Worm (Caenorhabditis elegans) whole organism, L3 larva: Measurements from ENCODE around the gene C05C12.6.

Experiments
- aly-2 ChIP-seq: fragments of 150-350 bp; optimal IDR thresholded peaks from 2 replicates; lab custom pipeline; 2014; ENCODE audit warnings: missing biosample characterization, missing genetic modification characterization
- sea-2 ChIP-seq: fragments of 150-350 bp; sonication (generic microtip); optimal IDR thresholded peaks from 4 replicates; lab custom pipeline; 2014; ENCODE audit warnings: missing biosample characterization, missing genetic modification reagents, missing genetic modification characterization
- snpc-4 ChIP-seq: fragments of 150-350 bp; optimal IDR thresholded peaks from 2 replicates; lab custom pipeline; 2014; ENCODE audit warnings: missing biosample characterization, missing genetic modification characterization
- ztf-4 ChIP-seq: fragments of 150-350 bp; optimal IDR thresholded peaks from 2 replicates; lab custom pipeline; 2014; ENCODE audit warnings: missing biosample characterization, missing genetic modification characterization

ce11 chrIV:11189411-11189810, 51.9 kb downstream of the C05C12.6 start, which contains the start of gene fbxb-79:
- TF ChIP-seq aly-2 (tag; lab: Kevin White, UChicago) (no peak), sea-2 (GFP tag; lab: Kevin White, UChicago) (no peak), snpc-4 (no peak), ztf-4 (no peak)
